Fruit fly (Drosophila melanogaster): ENCODE measurements around the gene CG6055.
A peak's percentile ranks its signal among the peaks of the same experiment; 100 is the strongest.

DNA sequence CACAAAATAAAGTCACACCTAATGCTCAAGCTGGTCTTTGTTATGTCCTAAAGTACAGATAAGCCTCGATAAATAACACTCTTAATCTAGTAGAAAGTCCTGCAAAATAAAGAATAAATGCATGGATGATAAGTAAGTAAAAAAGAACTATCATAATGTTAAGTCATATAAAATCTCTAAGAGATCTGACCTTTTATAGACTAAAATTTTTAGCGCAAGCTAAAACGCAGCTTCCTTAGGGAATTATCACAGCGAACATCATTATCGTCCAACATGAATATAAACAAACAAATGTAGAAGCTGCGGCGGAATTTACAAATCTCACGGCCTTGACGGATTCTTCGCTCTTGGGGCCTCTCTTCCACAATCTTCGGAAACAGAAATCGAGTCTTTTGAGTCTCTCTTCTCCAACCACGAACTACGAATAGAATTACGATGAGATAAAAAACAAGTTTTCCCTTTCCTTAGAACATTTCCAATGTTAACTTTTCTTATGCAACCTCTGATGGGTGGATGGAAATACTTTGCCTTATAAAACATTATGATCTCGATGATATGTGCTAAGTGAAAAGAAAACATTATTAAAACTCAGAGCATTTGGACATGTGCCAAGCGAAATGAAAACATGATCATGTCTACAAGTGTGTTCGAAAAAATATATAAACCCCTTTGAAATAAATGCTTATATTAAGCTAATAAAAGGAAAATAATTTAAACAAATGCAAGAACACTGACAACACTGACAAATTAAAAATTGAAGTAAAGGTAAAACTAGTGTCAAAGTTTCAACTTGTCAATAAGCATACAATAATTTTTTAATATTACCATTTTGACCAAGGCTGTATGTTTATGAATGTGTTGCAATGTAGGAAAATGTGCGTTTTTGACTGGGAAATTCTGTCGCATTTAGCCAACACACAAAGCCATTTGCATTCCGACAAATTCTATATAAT is 28.3 kb downstream of the CG6055 start:
- TF ChIP-seq EcR (GFP tag; optimal IDR thresholded peaks at IDR 0.05) (no peak), CG34367 (tag; optimal IDR thresholded peaks at IDR 0.05) (peak; percentile 41), Pif1A (GFP tag; optimal IDR thresholded peaks at IDR 0.05) (no peak), CG4496 (GFP tag; IDR thresholded peaks at IDR 0.05) (0 out of 3 replicates have a peak, but pooled peaks have one; percentile 5), CG15710 (tag; optimal IDR thresholded peaks at IDR 0.05) (peak; percentile 46), D1 (tag; optimal IDR thresholded peaks at IDR 0.05) (peak; percentile 21), Pif1B (GFP tag; optimal IDR thresholded peaks at IDR 0.05) (no peak)
